Worm (Caenorhabditis elegans): Measurements from ENCODE around the gene nlp-61.

DNA sequence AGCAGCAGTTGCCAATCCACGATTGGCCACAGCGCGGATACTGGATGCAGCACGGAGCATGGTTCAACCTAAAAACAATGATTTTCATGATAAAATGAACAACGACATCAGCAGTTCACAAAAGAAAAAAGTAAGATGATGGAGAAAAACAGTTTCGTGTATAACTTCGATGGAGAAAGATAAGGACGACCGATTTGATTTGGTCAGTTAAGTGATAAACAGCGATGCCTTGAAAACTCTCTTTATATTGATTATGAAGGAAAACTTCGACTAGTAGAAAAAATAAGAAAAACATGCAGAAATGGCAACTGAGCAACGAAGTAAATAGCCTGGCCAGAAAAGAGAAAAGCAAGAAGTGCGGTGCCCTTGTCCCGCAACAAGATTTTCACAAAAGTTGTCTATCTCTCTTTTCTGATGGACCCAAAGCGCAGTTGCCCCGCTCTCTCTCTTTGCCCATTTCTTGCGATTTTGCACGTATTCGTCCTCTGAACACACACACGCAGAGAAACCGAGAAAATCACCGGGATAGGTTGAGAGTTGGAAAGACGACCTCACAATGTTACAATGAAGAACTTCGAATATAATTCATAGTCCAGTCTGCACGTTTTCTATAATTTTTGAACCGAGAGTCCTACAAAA lies 33.6 kb downstream of the nlp-61 start, which contains the start of gene pcca-1:
- TF ChIP-seq aly-2 (tag; optimal IDR thresholded peaks at IDR 0.05) (no peak), mdt-29 (GFP tag; IDR thresholded peaks at IDR 0.05) (no peak), F49E8.2 (tag; optimal IDR thresholded peaks at IDR 0.05; ENCODE audit: borderline replicate concordance) (no peak), ceh-28 (tag; optimal IDR thresholded peaks at IDR 0.05) (no peak), zag-1 (tag; optimal IDR thresholded peaks at IDR 0.05) (no peak), mdl-1 (tag; optimal IDR thresholded peaks at IDR 0.05) (peak in 1 of 2 experiments; percentile 27), fos-1 (tag; optimal IDR thresholded peaks at IDR 0.05) (no peak)

Measured in whole organism, L4 larva.